Worm (Caenorhabditis elegans) whole organism, young adult: ENCODE data around the gene F36H12.5.
A peak's percentile ranks its signal among the peaks of the same experiment; 100 is the strongest.

Source experiments
- C17E4.6 ChIP-seq: fragments of 200-800 bp; sonication (Bioruptor generic); IDR thresholded peaks from 2 replicates; pipeline ENCODE4 v1.3.6; 2022; ENCODE audit warnings: missing genetic modification reagents, missing genetic modification characterization, missing compliant biosample characterization
- D2030.7 ChIP-seq: fragments of 200-800 bp; sonication (Bioruptor generic); IDR thresholded peaks from 2 replicates; pipeline ENCODE4 v1.3.6; 2022; ENCODE audit warnings: missing genetic modification reagents, missing genetic modification characterization, missing compliant biosample characterization
- F22D6.2 ChIP-seq: sonication (generic microtip); optimal IDR thresholded peaks from 2 replicates; lab custom pipeline; 2016; ENCODE audit warnings: mild to moderate bottlenecking, missing genetic modification characterization, missing compliant biosample characterization
- F33H1.4 ChIP-seq: fragments of 200-800 bp; sonication (Bioruptor generic); IDR thresholded peaks from 2 replicates; pipeline ENCODE4 v1.3.6; 2022; ENCODE audit warnings: missing genetic modification reagents, missing genetic modification characterization, missing compliant biosample characterization
- K11D2.4 ChIP-seq: fragments of 200-800 bp; sonication (Bioruptor generic); IDR thresholded peaks from 2 replicates; pipeline ENCODE4 v1.3.6; 2022; ENCODE audit warnings: missing genetic modification reagents, missing genetic modification characterization, missing compliant biosample characterization
- K12H6.12 ChIP-seq: fragments of 200-800 bp; sonication (Bioruptor generic); optimal IDR thresholded peaks from 2 replicates; lab custom pipeline; 2018; ENCODE audit warnings: mild to moderate bottlenecking, missing genetic modification characterization, missing compliant biosample characterization
- T26A5.8 ChIP-seq: sonication (generic microtip); optimal IDR thresholded peaks from 2 replicates; lab custom pipeline; 2016; ENCODE audit warnings: missing genetic modification characterization, missing compliant biosample characterization
- Y79H2A.3 ChIP-seq: fragments of 200-800 bp; sonication (Bioruptor generic); conservative IDR thresholded peaks from 2 replicates; pipeline ENCODE4 v1.3.6; 2022; ENCODE audit warnings: missing genetic modification reagents, missing genetic modification characterization, missing compliant biosample characterization
- Y95B8A.8 ChIP-seq: fragments of 200-800 bp; sonication (Bioruptor generic); IDR thresholded peaks from 2 replicates; pipeline ENCODE4 v1.3.6; 2022; ENCODE audit warnings: missing genetic modification reagents, missing genetic modification characterization, missing compliant biosample characterization
- ZK185.1 ChIP-seq: sonication (generic microtip); optimal IDR thresholded peaks from 2 replicates; lab custom pipeline; 2016; ENCODE audit warnings: mild to moderate bottlenecking, missing genetic modification characterization, missing compliant biosample characterization; ENCODE audit not compliant: poor library complexity, severe bottlenecking
- ceh-100 ChIP-seq: fragments of 200-800 bp; sonication (Bioruptor generic); IDR thresholded peaks from 2 replicates; pipeline ENCODE4 v1.3.6; 2022; ENCODE audit warnings: missing genetic modification reagents, missing genetic modification characterization, missing compliant biosample characterization
- ceh-27 ChIP-seq: fragments of 200-800 bp; sonication (Bioruptor generic); optimal IDR thresholded peaks from 2 replicates; lab custom pipeline; 2018; ENCODE audit warnings: mild to moderate bottlenecking, missing genetic modification characterization, moderate library complexity, missing compliant biosample characterization
- ceh-79 ChIP-seq: sonication (generic microtip); optimal IDR thresholded peaks from 2 replicates; lab custom pipeline; 2017; ENCODE audit warnings: mild to moderate bottlenecking, missing genetic modification characterization, missing compliant biosample characterization
- efl-1 ChIP-seq: fragments of 150-350 bp; optimal IDR thresholded peaks from 2 replicates; lab custom pipeline; 2014; ENCODE audit warnings: missing biosample characterization, missing genetic modification reagents, missing genetic modification characterization
- ets-4 ChIP-seq: fragments of 200-800 bp; sonication (Bioruptor generic); optimal IDR thresholded peaks from 2 replicates; lab custom pipeline; 2018; ENCODE audit warnings: mild to moderate bottlenecking, missing genetic modification characterization, missing compliant biosample characterization
- hmg-1.2 ChIP-seq: fragments of 200-800 bp; sonication (Bioruptor generic); IDR thresholded peaks from 2 replicates; pipeline ENCODE4 v1.3.6; 2022; ENCODE audit warnings: missing genetic modification reagents, missing genetic modification characterization, missing compliant biosample characterization
- let-526 ChIP-seq: fragments of 200-800 bp; sonication (Bioruptor generic); IDR thresholded peaks from 2 replicates; pipeline ENCODE4 v1.3.6; 2022; ENCODE audit warnings: missing genetic modification reagents, missing genetic modification characterization, missing compliant biosample characterization
- lin-35 ChIP-seq, 3 experiments: fragments of 150-350 bp in 2 of 3; sonication (generic microtip) in 1 of 3; optimal IDR thresholded peaks; 2 replicates each; lab custom pipeline; 2014 to 2018; ENCODE audit warnings: missing biosample characterization in 3 of 3, missing genetic modification characterization in 3 of 3, missing genetic modification reagents in 3 of 3
- lsl-1 ChIP-seq: fragments of 200-800 bp; sonication (Bioruptor generic); optimal IDR thresholded peaks from 2 replicates; lab custom pipeline; 2018; ENCODE audit warnings: mild to moderate bottlenecking, missing genetic modification characterization, moderate library complexity, missing compliant biosample characterization
- madf-6 ChIP-seq: fragments of 200-800 bp; sonication (Bioruptor generic); IDR thresholded peaks from 2 replicates; pipeline ENCODE4 v1.3.6; 2022; ENCODE audit warnings: missing genetic modification reagents, missing genetic modification characterization, missing compliant biosample characterization
- madf-8 ChIP-seq: fragments of 200-800 bp; sonication (Bioruptor generic); conservative IDR thresholded peaks from 2 replicates; pipeline ENCODE4 v1.3.6; 2022; ENCODE audit warnings: missing genetic modification reagents, missing genetic modification characterization, missing compliant biosample characterization
- nfyb-1 ChIP-seq: fragments of 200-800 bp; sonication (Bioruptor generic); IDR thresholded peaks from 2 replicates; pipeline ENCODE4 v1.3.6; 2022; ENCODE audit warnings: missing genetic modification reagents, missing genetic modification characterization, missing compliant biosample characterization
- nhr-90 ChIP-seq: sonication (generic microtip); optimal IDR thresholded peaks from 2 replicates; lab custom pipeline; 2016; ENCODE audit warnings: missing genotype, mild to moderate bottlenecking, missing genetic modification characterization, missing compliant biosample characterization
- rcor-1 ChIP-seq: fragments of 200-800 bp; sonication (Bioruptor generic); IDR thresholded peaks from 2 replicates; pipeline ENCODE4 v1.3.6; 2022; ENCODE audit warnings: missing genetic modification reagents, missing genetic modification characterization, missing compliant biosample characterization
- repo-1 ChIP-seq: sonication (generic microtip); optimal IDR thresholded peaks from 2 replicates; lab custom pipeline; 2017; ENCODE audit warnings: mild to moderate bottlenecking, missing genetic modification characterization, missing compliant biosample characterization
- snpc-1.1 ChIP-seq: sonication (generic microtip); optimal IDR thresholded peaks from 2 replicates; lab custom pipeline; 2017; ENCODE audit warnings: missing genetic modification characterization, mild to moderate bottlenecking, missing compliant biosample characterization, antibody characterized with exemption, moderate library complexity, missing genotype, missing genetic modification reagents; ENCODE audit not compliant: insufficient read depth
- snpc-1.3 ChIP-seq: sonication (generic microtip); optimal IDR thresholded peaks from 2 replicates; lab custom pipeline; 2017; ENCODE audit warnings: missing genetic modification characterization, mild to moderate bottlenecking, missing compliant biosample characterization, antibody characterized with exemption, moderate library complexity, missing genotype, missing genetic modification reagents; ENCODE audit not compliant: insufficient read depth
- snpc-4 ChIP-seq, 5 experiments: fragments of 150-350 bp in 1 of 5; sonication (generic microtip) in 4 of 5; optimal IDR thresholded peaks; 2 replicates each; lab custom pipeline; 2014 to 2018; ENCODE audit warnings: missing genetic modification characterization in 5 of 5, missing biosample characterization in 3 of 5, antibody characterized with exemption in 2 of 5, mild to moderate bottlenecking in 2 of 5, missing compliant biosample characterization in 2 of 5, missing genotype in 2 of 5, moderate library complexity in 2 of 5, missing genetic modification reagents in 1 of 5
- sptf-2 ChIP-seq: fragments of 200-800 bp; sonication (Bioruptor generic); optimal IDR thresholded peaks from 2 replicates; lab custom pipeline; 2018; ENCODE audit warnings: mild to moderate bottlenecking, missing genetic modification characterization, missing compliant biosample characterization
- tbp1 ChIP-seq: fragments of 200-800 bp; sonication (Bioruptor generic); optimal IDR thresholded peaks from 2 replicates; lab custom pipeline; 2018; ENCODE audit warnings: mild to moderate bottlenecking, missing genetic modification characterization, missing compliant biosample characterization
- tbx-9 ChIP-seq: sonication (generic microtip); optimal IDR thresholded peaks from 2 replicates; lab custom pipeline; 2016; ENCODE audit warnings: borderline replicate concordance, missing genetic modification characterization, inconsistent platforms, missing compliant biosample characterization
- tlf-1 ChIP-seq: fragments of 200-800 bp; sonication (Bioruptor generic); optimal IDR thresholded peaks from 2 replicates; lab custom pipeline; 2018; ENCODE audit warnings: mild to moderate bottlenecking, missing genetic modification characterization, missing compliant biosample characterization
- xnd-1 ChIP-seq: sonication (generic microtip); optimal IDR thresholded peaks from 2 replicates; lab custom pipeline; 2016; ENCODE audit warnings: missing genotype, missing genetic modification reagents, missing genetic modification characterization, missing compliant biosample characterization
- zfh-2 ChIP-seq: fragments of 200-800 bp; sonication (Bioruptor generic); conservative IDR thresholded peaks from 2 replicates; pipeline ENCODE4 v1.3.6; 2022; ENCODE audit warnings: missing genetic modification reagents, missing genetic modification characterization, missing compliant biosample characterization

Gene F36H12.5

ce11 chrIV:5268803-5269202 is 2.2 kb downstream of the F36H12.5 start, which contains the start of gene F36H12.4:
F36H12.4 (plus strand) TSS chrIV:5269103.
- no peak for TF ChIP-seq sptf-2 (GFP tag; lab: Kevin White, UChicago)

DNA sequence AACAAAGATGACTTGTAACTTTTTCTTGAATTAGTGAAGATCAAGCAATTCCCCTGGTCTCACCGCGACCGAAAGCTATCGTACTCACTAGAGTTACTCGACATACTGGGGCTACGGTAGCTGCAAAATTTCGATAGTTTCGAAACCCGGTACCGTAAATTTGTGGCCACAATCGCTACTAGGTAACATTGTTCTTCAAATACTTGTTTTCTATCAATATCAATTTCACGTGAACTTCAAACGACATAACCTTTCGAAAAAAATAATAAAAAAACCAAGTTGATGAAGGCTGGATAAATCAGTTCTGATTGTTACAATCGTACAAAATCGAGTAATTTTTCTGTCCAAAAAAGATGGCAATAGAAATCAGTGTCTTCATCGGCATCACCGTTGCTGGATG is 5.9 kb downstream of the F36H12.5 start, which contains the start of gene F36H12.3:
TSS of gene F36H12.3 (plus strand) at position 301 of the 400 bp plus-strand sequence.
- no peak for TF ChIP-seq K12H6.12 (tag; lab: Kevin White, UChicago)
- no peak for TF ChIP-seq ZK185.1
- no peak for TF ChIP-seq tbp1 (GFP tag; lab: Kevin White, UChicago)
- TF ChIP-seq madf-6 (GFP tag; lab: Robert Waterston, UW) = no peak
- no peak for TF ChIP-seq snpc-1.1 (tag; lab: Kevin White, UChicago)
- TF ChIP-seq ceh-79 = no peak
- no peak for TF ChIP-seq tlf-1 (GFP tag; lab: Kevin White, UChicago)
- no peak for TF ChIP-seq let-526 (GFP tag; lab: Robert Waterston, UW)
- TF ChIP-seq Y95B8A.8 (GFP tag; lab: Robert Waterston, UW) = no peak
- TF ChIP-seq repo-1 (tag; lab: Kevin White, UChicago) = no peak
- no peak for TF ChIP-seq K11D2.4 (GFP tag; lab: Robert Waterston, UW)
- TF ChIP-seq D2030.7 (GFP tag; lab: Robert Waterston, UW) = no peak
- no peak for TF ChIP-seq ceh-27
- TF ChIP-seq T26A5.8 (tag; lab: Kevin White, UChicago) = no peak
- TF ChIP-seq Y79H2A.3 (GFP tag; lab: Robert Waterston, UW) = no peak
- no peak for TF ChIP-seq nfyb-1 (GFP tag; lab: Robert Waterston, UW)
- TF ChIP-seq efl-1 (GFP tag; lab: Kevin White, UChicago) = no peak
- TF ChIP-seq, all 124 proteins: peak for 0

ce11 chrIV:5273385-5273784 is 6.8 kb downstream of the F36H12.5 start:
- no peak for TF ChIP-seq C17E4.6 (GFP tag; lab: Robert Waterston, UW)
- TF ChIP-seq madf-8 (GFP tag; lab: Robert Waterston, UW) = no peak
- no peak for TF ChIP-seq F22D6.2 (tag; lab: Kevin White, UChicago)
- TF ChIP-seq ets-4 = no peak
- no peak for TF ChIP-seq ceh-100 (GFP tag; lab: Robert Waterston, UW)
- TF ChIP-seq tlf-1 (GFP tag; lab: Kevin White, UChicago) = no peak
- TF ChIP-seq zfh-2 (GFP tag; lab: Robert Waterston, UW) = no peak
- TF ChIP-seq Y95B8A.8 (GFP tag; lab: Robert Waterston, UW) = no peak
- no peak for TF ChIP-seq rcor-1 (GFP tag; lab: Robert Waterston, UW)
- TF ChIP-seq hmg-1.2 = no peak

DNA sequence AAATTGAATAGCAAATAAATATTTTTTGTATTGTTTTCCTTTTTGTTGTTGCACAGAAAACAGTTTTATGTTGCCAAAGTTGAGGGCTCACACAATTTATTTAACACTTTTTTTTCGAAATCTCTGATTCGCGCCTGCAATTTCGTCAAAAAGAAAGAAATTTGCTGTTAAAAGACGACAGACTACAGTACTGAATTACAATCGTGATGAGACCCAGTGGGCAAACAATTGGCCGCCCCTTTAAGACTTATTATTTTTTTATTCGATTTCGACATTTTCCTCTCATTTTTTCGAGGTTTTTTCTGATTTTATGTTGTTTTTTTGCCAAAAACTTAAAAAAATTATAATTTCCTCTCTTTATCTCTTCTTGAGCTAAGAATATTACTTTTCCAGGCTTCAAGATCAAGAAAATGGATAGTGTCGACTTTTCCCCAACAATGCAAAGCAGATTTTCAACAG is 7.6 kb downstream of the F36H12.5 start, which contains the start of gene slfl-4:
TSS of gene slfl-4 (plus strand) at position 409 of the 459 bp plus-strand sequence.
- TF ChIP-seq madf-8 (GFP tag; lab: Robert Waterston, UW) (peak; percentile 59), F33H1.4 (GFP tag; lab: Robert Waterston, UW) (peak; percentile 78), nhr-90 (tag; lab: Kevin White, UChicago) (no peak), efl-1 (GFP tag; lab: Kevin White, UChicago) (peak; percentile 33), tbx-9 (tag; lab: Kevin White, UChicago) (no peak), lsl-1 (GFP tag; lab: Kevin White, UChicago) (peak; percentile 80), snpc-1.3 (tag; lab: Kevin White, UChicago) (no peak), snpc-4 (GFP tag; optimal IDR thresholded peaks at IDR 0.05; lab: Kevin White, UChicago) (no peak), snpc-4 (tag; optimal IDR thresholded peaks at IDR 0.05; lab: Kevin White, UChicago) (peak in 3 of 4 experiments; percentile 72 to 74 (median 73)), lin-35 (GFP tag; optimal IDR thresholded peaks at IDR 0.05; lab: Kevin White, UChicago) (no peak), xnd-1 (tag; lab: Kevin White, UChicago) (peak; percentile 31), madf-6 (GFP tag; lab: Robert Waterston, UW) (peak; percentile 52; the same call in 1 of the 2 replicates)
